Fruit fly (Drosophila melanogaster) whole organism, adult: ENCODE measurements around the gene Pli.

Experiments used
- CG11617 ChIP-seq: fragments of 200-800 bp; sonication (Bioruptor generic); optimal IDR thresholded peaks from 2 replicates; lab custom pipeline; 2017; ENCODE audit warnings: mild to moderate bottlenecking, missing biosample characterization, missing genetic modification reagents, missing genetic modification characterization
- CG12768 ChIP-seq: fragments of 200-800 bp; sonication (Bioruptor generic); optimal IDR thresholded peaks from 2 replicates; lab custom pipeline; 2017; ENCODE audit warnings: missing biosample characterization, missing genetic modification characterization, mild to moderate bottlenecking, moderate library complexity, missing genetic modification reagents
- CG14711 ChIP-seq: fragments of 200-800 bp; sonication (Bioruptor generic); optimal IDR thresholded peaks from 2 replicates; lab custom pipeline; 2018; ENCODE audit warnings: missing biosample characterization, mild to moderate bottlenecking, missing genetic modification characterization, moderate library complexity
- CG1620 ChIP-seq: fragments of 200-800 bp; sonication (Bioruptor generic); optimal IDR thresholded peaks from 2 replicates; lab custom pipeline; 2016; ENCODE audit warnings: missing biosample characterization, missing genetic modification characterization
- CG33017 ChIP-seq: fragments of 200-800 bp; sonication (Bioruptor generic); optimal IDR thresholded peaks from 2 replicates; lab custom pipeline; 2018; ENCODE audit warnings: missing biosample characterization, mild to moderate bottlenecking, missing genetic modification characterization, moderate library complexity
- CG5204 ChIP-seq: fragments of 200-800 bp; sonication (Bioruptor generic); optimal IDR thresholded peaks from 2 replicates; lab custom pipeline; 2016; ENCODE audit warnings: missing biosample characterization, missing genetic modification characterization
- CG7045 ChIP-seq: fragments of 200-800 bp; sonication (Bioruptor generic); optimal IDR thresholded peaks from 2 replicates; lab custom pipeline; 2017; ENCODE audit warnings: missing biosample characterization, mild to moderate bottlenecking, missing genetic modification characterization
- CG7101 ChIP-seq: fragments of 200-800 bp; sonication (Bioruptor generic); optimal IDR thresholded peaks from 2 replicates; lab custom pipeline; 2018; ENCODE audit warnings: missing biosample characterization, mild to moderate bottlenecking, missing genetic modification characterization, moderate library complexity
- Clk ChIP-seq: fragments of 200-800 bp; sonication (Bioruptor generic); optimal IDR thresholded peaks from 2 replicates; lab custom pipeline; 2017; ENCODE audit warnings: missing biosample characterization, missing genetic modification characterization
- Crg-1 ChIP-seq: fragments of 200-800 bp; sonication (Bioruptor generic); optimal IDR thresholded peaks from 2 replicates; lab custom pipeline; 2016; ENCODE audit warnings: missing biosample characterization, missing genetic modification characterization
- Hr96 ChIP-seq: fragments of 200-800 bp; sonication (Bioruptor generic); optimal IDR thresholded peaks from 2 replicates; lab custom pipeline; 2016; ENCODE audit warnings: missing biosample characterization, missing genetic modification characterization
- Mnt ChIP-seq: fragments of 200-800 bp; sonication (Bioruptor generic); optimal IDR thresholded peaks from 2 replicates; lab custom pipeline; 2016; ENCODE audit warnings: missing biosample characterization, mild to moderate bottlenecking, missing genetic modification characterization
- bab1 ChIP-seq: fragments of 200-800 bp; sonication (Bioruptor generic); optimal IDR thresholded peaks from 3 replicates; lab custom pipeline; 2019; ENCODE audit warnings: missing biosample characterization, mild to moderate bottlenecking, missing genetic modification characterization, moderate library complexity
- cic ChIP-seq: fragments of 200-800 bp; sonication (Bioruptor generic); optimal IDR thresholded peaks from 2 replicates; lab custom pipeline; 2017; ENCODE audit warnings: missing biosample characterization, mild to moderate bottlenecking, missing genetic modification characterization, moderate library complexity
- cnc ChIP-seq, 2 experiments: fragments of >200 bp; optimal IDR thresholded peaks; 2 replicates each; lab custom pipeline; 2017
- kay ChIP-seq: fragments of 200-800 bp; sonication (Bioruptor generic); peaks from one replicate; lab custom pipeline; 2016; ENCODE audit warnings: missing biosample characterization, missing genetic modification characterization, borderline replicate concordance
- ovo ChIP-seq: fragments of 200-800 bp; sonication (Bioruptor generic); optimal IDR thresholded peaks from 2 replicates; lab custom pipeline; 2016; ENCODE audit warnings: missing biosample characterization, missing genetic modification characterization
- pad ChIP-seq: fragments of 200-800 bp; sonication (Bioruptor generic); optimal IDR thresholded peaks from 3 replicates; lab custom pipeline; 2017; ENCODE audit warnings: missing biosample characterization, missing genetic modification characterization, mild to moderate bottlenecking, moderate library complexity, missing genetic modification reagents
- tj ChIP-seq: fragments of 200-800 bp; sonication (Bioruptor generic); optimal IDR thresholded peaks from 3 replicates; lab custom pipeline; 2017; ENCODE audit warnings: missing biosample characterization, mild to moderate bottlenecking, missing genetic modification characterization, moderate library complexity
- toe ChIP-seq: fragments of 200-800 bp; sonication (Bioruptor generic); optimal IDR thresholded peaks from 2 replicates; lab custom pipeline; 2016; ENCODE audit warnings: missing biosample characterization, missing genetic modification characterization

Pli gene

DNA sequence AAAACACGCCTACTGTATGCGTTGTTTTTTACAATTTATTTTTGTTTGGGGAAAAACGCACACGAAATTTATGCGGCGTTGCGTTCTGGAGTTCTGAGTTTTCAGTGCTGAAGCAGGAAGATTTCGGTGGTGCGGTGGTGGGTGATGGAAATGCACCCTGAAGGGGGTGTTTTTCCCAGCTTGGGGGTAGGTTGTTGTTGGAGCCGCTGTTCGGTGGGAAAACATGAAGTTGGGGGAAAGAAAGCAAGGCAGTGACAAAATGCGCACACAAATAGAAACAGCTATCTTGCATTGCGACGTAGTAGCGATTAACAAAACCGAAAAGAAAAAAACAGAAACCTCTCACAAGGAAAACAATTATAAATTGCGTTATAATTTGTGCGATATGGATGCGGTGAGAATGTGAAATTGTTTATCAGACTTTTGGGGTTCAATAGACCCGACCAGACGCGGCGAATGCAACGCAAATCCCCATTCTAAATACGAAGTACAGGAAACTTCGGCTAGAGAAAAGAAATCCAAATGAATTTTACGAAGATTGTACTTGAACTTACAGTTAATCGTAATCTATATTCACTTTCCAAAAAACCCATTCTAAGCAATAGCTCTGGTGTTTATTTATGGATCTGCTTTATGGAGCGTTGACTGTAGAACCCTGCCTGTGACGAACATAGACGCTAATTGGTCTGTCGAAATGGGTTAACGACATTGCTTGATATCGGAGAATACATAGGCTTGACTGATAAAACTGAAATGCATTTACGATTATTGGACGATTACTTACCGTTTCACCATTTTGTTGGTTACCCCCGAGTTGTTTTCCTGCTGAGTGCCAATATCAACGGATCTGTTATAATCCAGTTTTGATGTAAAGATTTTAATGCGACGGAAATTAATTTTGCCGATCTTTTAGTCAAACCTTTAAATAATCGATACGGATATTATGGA, 1.3 kb downstream of the Pli start:
- TF ChIP-seq Hr96 (GFP tag; lab: Kevin White, UChicago), result no peak
- no peak for TF ChIP-seq cnc (optimal IDR thresholded peaks at IDR 0.05; lab: Kevin White, UChicago)
- peak; percentile 64 for TF ChIP-seq bab1 (GFP tag; lab: Kevin White, UChicago)
- TF ChIP-seq Mnt (GFP tag; lab: Kevin White, UChicago), result peak; percentile 0
- TF ChIP-seq CG11617 (GFP tag; lab: Kevin White, UChicago), result no peak
- no peak for TF ChIP-seq Crg-1 (GFP tag; lab: Kevin White, UChicago)
- no peak for TF ChIP-seq CG5204 (GFP tag; lab: Kevin White, UChicago)
- no peak for TF ChIP-seq Clk
- peak; percentile 10 for TF ChIP-seq kay (GFP tag; lab: Kevin White, UChicago)
- peak; percentile 20 for TF ChIP-seq pad (GFP tag; lab: Kevin White, UChicago)
- peak; percentile 45 for TF ChIP-seq CG14711
- TF ChIP-seq CG7045 (GFP tag; lab: Kevin White, UChicago), result peak; percentile 22
- TF ChIP-seq CG7101 (tag; lab: Kevin White, UChicago), result peak; percentile 57
- peak; percentile 47 for TF ChIP-seq CG33017 (tag; lab: Kevin White, UChicago)

DNA sequence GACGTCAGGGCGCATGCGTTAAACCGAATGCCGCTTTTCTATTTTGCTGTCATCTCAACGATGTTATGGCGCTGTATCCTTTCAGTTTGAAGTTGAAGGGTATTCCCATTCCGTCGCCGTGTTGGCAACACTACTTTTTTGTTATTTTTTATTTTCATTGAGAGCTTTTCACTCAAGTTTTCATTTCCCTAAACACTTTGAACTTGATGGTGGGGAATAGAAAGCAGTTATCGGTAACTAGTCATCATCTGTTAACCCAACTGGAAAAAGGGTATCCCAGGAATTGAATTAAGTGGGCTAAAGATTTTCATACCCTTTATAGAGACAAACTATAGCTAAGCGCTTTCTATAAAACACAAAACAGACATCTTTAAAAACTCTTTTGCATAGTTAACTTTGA, 2.3 kb downstream of the Pli start:
- TF ChIP-seq CG5204 (GFP tag; lab: Kevin White, UChicago) (no peak), CG12768 (no peak), CG1620 (GFP tag; lab: Kevin White, UChicago) (no peak), ovo (no peak), CG11617 (GFP tag; lab: Kevin White, UChicago) (no peak), Mnt (GFP tag; lab: Kevin White, UChicago) (no peak), CG14711 (no peak), Hr96 (GFP tag; lab: Kevin White, UChicago) (no peak), bab1 (GFP tag; lab: Kevin White, UChicago) (no peak), Crg-1 (GFP tag; lab: Kevin White, UChicago) (no peak), CG7045 (GFP tag; lab: Kevin White, UChicago) (no peak), tj (no peak), toe (no peak), Clk (no peak)

DNA sequence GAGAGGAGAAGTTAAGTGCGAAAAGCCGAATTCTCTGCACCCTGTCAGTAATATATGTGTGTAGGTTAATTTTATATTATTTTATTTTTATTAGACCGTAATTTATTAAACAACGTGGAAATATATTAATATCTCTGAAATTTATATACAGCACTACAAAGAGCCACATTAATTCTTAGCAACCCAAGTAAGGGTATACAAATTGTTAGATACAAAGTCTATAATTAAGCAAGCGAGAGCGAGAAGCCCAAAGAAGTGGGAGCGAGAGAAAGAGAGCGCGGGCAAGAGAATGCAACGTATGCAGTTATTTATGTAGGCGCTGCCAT, 2.8 kb downstream of the Pli start:
- peak; percentile 74 for TF ChIP-seq CG33017 (tag; lab: Kevin White, UChicago)
- peak; percentile 64 for TF ChIP-seq CG7045 (GFP tag; lab: Kevin White, UChicago)
- TF ChIP-seq CG7101 (tag; lab: Kevin White, UChicago), result peak; percentile 88
- peak; percentile 56 for TF ChIP-seq CG11617 (GFP tag; lab: Kevin White, UChicago)
- peak; percentile 97 for TF ChIP-seq bab1 (GFP tag; lab: Kevin White, UChicago)
- TF ChIP-seq Mnt (GFP tag; lab: Kevin White, UChicago), result no peak
- TF ChIP-seq ovo, result no peak
- peak; percentile 90 for TF ChIP-seq CG14711
- TF ChIP-seq CG12768, result peak; percentile 44
- no peak for TF ChIP-seq Clk
- peak; percentile 60 for TF ChIP-seq Crg-1 (GFP tag; lab: Kevin White, UChicago)
- peak; percentile 88 for TF ChIP-seq tj
- TF ChIP-seq CG1620 (GFP tag; lab: Kevin White, UChicago), result peak; percentile 47
- peak; percentile 66 for TF ChIP-seq kay (GFP tag; lab: Kevin White, UChicago)
- TF ChIP-seq cnc (optimal IDR thresholded peaks at IDR 0.05; lab: Kevin White, UChicago), result no peak
- TF ChIP-seq toe, result no peak
- no peak for TF ChIP-seq Hr96 (GFP tag; lab: Kevin White, UChicago)
- no peak for TF ChIP-seq cic (GFP tag; lab: Kevin White, UChicago)
- peak; percentile 51 for TF ChIP-seq pad (GFP tag; lab: Kevin White, UChicago)
- TF ChIP-seq CG5204 (GFP tag; lab: Kevin White, UChicago), result no peak

DNA sequence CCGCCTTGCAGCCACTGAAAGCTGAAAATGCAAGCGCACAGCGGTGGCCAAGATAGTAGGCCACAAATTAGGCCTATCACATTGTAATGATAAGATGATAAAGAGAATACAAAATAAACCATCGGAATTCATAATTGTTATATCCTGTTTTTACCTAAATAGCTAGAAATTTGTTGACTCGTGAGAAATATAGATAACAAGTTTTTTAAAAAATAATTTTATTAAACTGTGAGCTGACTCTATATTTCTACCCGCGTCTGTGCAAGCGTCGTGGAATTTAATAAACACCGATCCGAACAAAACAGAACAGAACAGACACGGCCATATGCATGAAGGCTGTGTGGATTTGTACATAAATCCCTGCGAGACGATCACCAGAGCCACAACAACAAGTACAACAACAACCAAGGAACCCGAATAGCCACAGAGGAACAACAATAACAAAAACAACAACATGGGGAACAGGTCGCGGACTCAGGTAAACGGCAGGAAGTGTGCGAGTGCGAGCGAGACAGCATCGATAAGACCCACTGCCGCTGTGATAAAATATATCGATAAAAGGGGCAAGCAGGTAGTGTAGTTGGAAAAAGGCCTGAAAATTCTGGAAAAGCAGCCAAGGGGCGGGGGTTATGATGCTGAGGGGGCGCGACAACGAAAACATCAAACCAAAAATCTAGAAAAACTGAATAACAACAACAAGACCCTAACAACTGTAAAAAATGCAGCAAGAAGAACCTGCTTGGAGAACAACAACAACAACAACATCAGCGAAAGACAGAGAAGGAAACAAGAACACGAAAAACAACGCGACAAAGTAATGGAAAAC, 3.4 kb downstream of the Pli start:
- TF ChIP-seq CG1620 (GFP tag; lab: Kevin White, UChicago) (peak; percentile 44), bab1 (GFP tag; lab: Kevin White, UChicago) (peak; percentile 90), toe (no peak), CG11617 (GFP tag; lab: Kevin White, UChicago) (peak; percentile 53), CG5204 (GFP tag; lab: Kevin White, UChicago) (peak; percentile 11), cic (GFP tag; lab: Kevin White, UChicago) (no peak), pad (GFP tag; lab: Kevin White, UChicago) (peak; percentile 82), kay (GFP tag; lab: Kevin White, UChicago) (no peak), CG14711 (peak; percentile 70), Hr96 (GFP tag; lab: Kevin White, UChicago) (peak; percentile 37), tj (no peak), CG7101 (tag; lab: Kevin White, UChicago) (peak; percentile 71), ovo (no peak), CG33017 (tag; lab: Kevin White, UChicago) (peak; percentile 2), Mnt (GFP tag; lab: Kevin White, UChicago) (peak; percentile 20)

DNA sequence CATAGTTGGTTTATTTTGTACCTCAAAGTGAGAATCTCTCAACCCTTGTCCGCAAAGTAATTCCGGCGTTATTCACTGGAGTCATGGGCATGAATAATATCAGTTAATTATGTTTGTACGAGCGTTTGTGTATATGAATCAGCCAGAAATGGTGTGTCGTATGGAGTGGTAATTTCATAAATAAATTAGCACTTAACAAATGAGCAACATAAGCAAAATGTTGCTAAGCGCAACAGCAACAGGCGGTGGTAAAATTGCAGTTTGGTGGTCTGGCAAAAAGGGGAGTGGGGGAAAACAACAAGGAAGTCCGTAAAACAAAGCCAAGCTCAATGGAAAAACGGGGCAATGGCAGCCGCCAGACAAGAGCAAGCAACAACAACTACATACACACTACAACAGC, 4.2 kb downstream of the Pli start:
- TF ChIP-seq CG11617 (GFP tag; lab: Kevin White, UChicago), result no peak
- no peak for TF ChIP-seq Crg-1 (GFP tag; lab: Kevin White, UChicago)
- TF ChIP-seq tj, result peak; percentile 87
- TF ChIP-seq ovo, result no peak
